Worm (Caenorhabditis elegans) whole organism, late embryonic: ENCODE measurements around the gene F08D12.3.

Source experiments
- C38D4.7 ChIP-seq: fragments of 200-800 bp; sonication (Bioruptor generic); optimal IDR thresholded peaks from 2 replicates; lab custom pipeline; 2018; ENCODE audit warnings: mild to moderate bottlenecking, missing genetic modification characterization, moderate library complexity, missing compliant biosample characterization
- F13H6.1 ChIP-seq: sonication (generic microtip); optimal IDR thresholded peaks from 2 replicates; lab custom pipeline; 2016; ENCODE audit warnings: missing genetic modification characterization, missing compliant biosample characterization
- ama-1 ChIP-seq: fragments of 150-350 bp; optimal IDR thresholded peaks from 2 replicates; lab custom pipeline; 2014
- ceh-18 ChIP-seq: sonication (generic microtip); optimal IDR thresholded peaks from 2 replicates; lab custom pipeline; 2016; ENCODE audit warnings: missing genetic modification characterization, missing compliant biosample characterization
- ceh-19 ChIP-seq: fragments of 200-800 bp; sonication (Bioruptor generic); optimal IDR thresholded peaks from 2 replicates; lab custom pipeline; 2018; ENCODE audit warnings: mild to moderate bottlenecking, missing genetic modification characterization, missing compliant biosample characterization
- ceh-2 ChIP-seq: sonication (generic microtip); optimal IDR thresholded peaks from 2 replicates; lab custom pipeline; 2016; ENCODE audit warnings: missing genotype, missing genetic modification characterization, missing compliant biosample characterization
- ceh-22 ChIP-seq: sonication (generic microtip); optimal IDR thresholded peaks from 2 replicates; lab custom pipeline; 2017; ENCODE audit warnings: missing biosample characterization, missing genetic modification characterization
- ceh-30 ChIP-seq: fragments of 150-350 bp; optimal IDR thresholded peaks from 2 replicates; lab custom pipeline; 2014; ENCODE audit warnings: missing biosample characterization, missing genetic modification characterization
- ceh-34 ChIP-seq: sonication (generic microtip); optimal IDR thresholded peaks from 2 replicates; lab custom pipeline; 2016; ENCODE audit warnings: mild to moderate bottlenecking, missing genetic modification characterization, missing compliant biosample characterization
- ceh-45 ChIP-seq: fragments of 200-800 bp; sonication (Bioruptor generic); IDR thresholded peaks from 2 replicates; pipeline ENCODE4 v1.3.6; 2022; ENCODE audit warnings: missing genetic modification reagents, missing genetic modification characterization, missing compliant biosample characterization
- ceh-9 ChIP-seq: sonication (generic microtip); optimal IDR thresholded peaks from 2 replicates; lab custom pipeline; 2016; ENCODE audit warnings: mild to moderate bottlenecking, missing genetic modification characterization, inconsistent platforms, missing compliant biosample characterization
- dmd-4 ChIP-seq: sonication (generic microtip); optimal IDR thresholded peaks from 2 replicates; lab custom pipeline; 2016; ENCODE audit warnings: borderline replicate concordance, missing genetic modification characterization, missing compliant biosample characterization
- dve-1 ChIP-seq: sonication (generic microtip); optimal IDR thresholded peaks from 2 replicates; lab custom pipeline; 2017; ENCODE audit warnings: antibody characterized with exemption, mild to moderate bottlenecking, missing genetic modification characterization, missing compliant biosample characterization
- elt-2 ChIP-seq: sonication (generic microtip); optimal IDR thresholded peaks from 2 replicates; lab custom pipeline; 2016; ENCODE audit warnings: missing genetic modification reagents, missing genetic modification characterization, missing compliant biosample characterization
- fax-1 ChIP-seq: sonication (generic microtip); optimal IDR thresholded peaks from 2 replicates; lab custom pipeline; 2016; ENCODE audit warnings: missing genotype, missing genetic modification characterization, missing compliant biosample characterization
- fkh-6 ChIP-seq: sonication (generic microtip); optimal IDR thresholded peaks from 2 replicates; lab custom pipeline; 2016; ENCODE audit warnings: missing genetic modification characterization, missing compliant biosample characterization
- hlh-15 ChIP-seq: sonication (generic microtip); optimal IDR thresholded peaks from 2 replicates; lab custom pipeline; 2016; ENCODE audit warnings: missing genetic modification characterization, missing compliant biosample characterization
- hlh-30 ChIP-seq: sonication (generic microtip); optimal IDR thresholded peaks from 2 replicates; lab custom pipeline; 2017; ENCODE audit warnings: antibody characterized with exemption, missing genetic modification characterization, missing compliant biosample characterization; ENCODE audit not compliant: insufficient read depth
- lim-6 ChIP-seq: sonication (generic microtip); optimal IDR thresholded peaks from 2 replicates; lab custom pipeline; 2016; ENCODE audit warnings: missing genetic modification characterization, missing compliant biosample characterization
- madf-2 ChIP-seq: sonication (generic microtip); optimal IDR thresholded peaks from 2 replicates; lab custom pipeline; 2017; ENCODE audit warnings: missing genetic modification characterization, missing compliant biosample characterization
- mec-3 ChIP-seq: sonication (generic microtip); optimal IDR thresholded peaks from 2 replicates; lab custom pipeline; 2016; ENCODE audit warnings: borderline replicate concordance, missing genetic modification characterization, missing compliant biosample characterization
- nfya-1 ChIP-seq: sonication (generic microtip); optimal IDR thresholded peaks from 2 replicates; lab custom pipeline; 2017; ENCODE audit warnings: missing genetic modification characterization, mild to moderate bottlenecking, missing compliant biosample characterization, antibody characterized with exemption, moderate library complexity
- nhr-232 ChIP-seq: sonication (generic microtip); optimal IDR thresholded peaks from 2 replicates; lab custom pipeline; 2016; ENCODE audit warnings: missing genetic modification characterization, missing compliant biosample characterization
- npax-4 ChIP-seq: sonication (generic microtip); optimal IDR thresholded peaks from 2 replicates; lab custom pipeline; 2016; ENCODE audit warnings: missing genetic modification characterization, missing compliant biosample characterization
- pat-9 ChIP-seq: fragments of 200-800 bp; sonication (Bioruptor generic); optimal IDR thresholded peaks from 2 replicates; lab custom pipeline; 2018; ENCODE audit warnings: mild to moderate bottlenecking, missing genetic modification characterization, moderate library complexity, missing compliant biosample characterization
- pqm-1 ChIP-seq: sonication (generic microtip); optimal IDR thresholded peaks from 2 replicates; lab custom pipeline; 2016; ENCODE audit warnings: missing genetic modification characterization, missing compliant biosample characterization
- sox-4 ChIP-seq: sonication (generic microtip); optimal IDR thresholded peaks from 2 replicates; lab custom pipeline; 2017; ENCODE audit warnings: mild to moderate bottlenecking, missing genetic modification characterization, inconsistent platforms, missing compliant biosample characterization
- tbx-2 ChIP-seq: sonication (generic microtip); optimal IDR thresholded peaks from 2 replicates; lab custom pipeline; 2016; ENCODE audit warnings: missing genetic modification characterization, missing compliant biosample characterization
- tbx-7 ChIP-seq: sonication (generic microtip); optimal IDR thresholded peaks from 2 replicates; lab custom pipeline; 2016; ENCODE audit warnings: missing genotype, missing genetic modification characterization, missing compliant biosample characterization
- unc-55 ChIP-seq: sonication (generic microtip); optimal IDR thresholded peaks from 2 replicates; lab custom pipeline; 2017; ENCODE audit warnings: missing biosample characterization, missing genetic modification reagents, missing genetic modification characterization
- unc-86 ChIP-seq: sonication (generic microtip); optimal IDR thresholded peaks from 2 replicates; lab custom pipeline; 2016; ENCODE audit warnings: missing genetic modification characterization, missing compliant biosample characterization
- zip-5 ChIP-seq: sonication (generic microtip); optimal IDR thresholded peaks from 2 replicates; lab custom pipeline; 2016; ENCODE audit warnings: missing genetic modification characterization, missing compliant biosample characterization

Gene F08D12.3

DNA sequence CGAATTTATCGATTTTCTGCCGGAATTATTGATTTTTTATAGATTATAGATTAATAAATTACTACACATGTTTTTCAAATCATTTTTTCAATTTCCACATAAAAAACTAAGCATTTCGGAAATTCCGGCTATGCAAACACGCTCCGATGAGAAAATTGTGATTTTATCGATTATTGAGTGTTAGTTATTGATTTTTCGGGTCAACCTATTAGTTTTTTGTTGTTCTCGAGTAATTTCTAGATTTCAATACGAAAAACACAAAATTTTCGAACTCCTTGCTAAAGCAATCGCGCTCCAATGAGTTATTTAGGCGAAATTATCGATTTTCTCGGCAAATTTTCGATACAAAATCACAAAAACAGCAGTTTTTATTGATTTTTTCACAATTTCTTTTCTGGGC lies 16.1 kb downstream of the F08D12.3 start:
- TF ChIP-seq pat-9 (no peak), tbx-2 (tag; lab: Kevin White, UChicago) (no peak), fax-1 (tag; lab: Kevin White, UChicago) (no peak), dmd-4 (tag; lab: Kevin White, UChicago) (no peak), npax-4 (tag; lab: Kevin White, UChicago) (no peak), fkh-6 (tag; lab: Kevin White, UChicago) (no peak), nfya-1 (tag; lab: Kevin White, UChicago) (no peak), ceh-45 (GFP tag; lab: Robert Waterston, UW) (no peak), ceh-2 (tag; lab: Kevin White, UChicago) (no peak), elt-2 (tag; lab: Kevin White, UChicago) (no peak), tbx-7 (tag; lab: Kevin White, UChicago) (no peak), ama-1 (lab: Kevin White, UChicago) (no peak), lim-6 (tag; lab: Kevin White, UChicago) (no peak), ceh-9 (tag; lab: Kevin White, UChicago) (no peak), hlh-15 (tag; lab: Kevin White, UChicago) (no peak)

DNA sequence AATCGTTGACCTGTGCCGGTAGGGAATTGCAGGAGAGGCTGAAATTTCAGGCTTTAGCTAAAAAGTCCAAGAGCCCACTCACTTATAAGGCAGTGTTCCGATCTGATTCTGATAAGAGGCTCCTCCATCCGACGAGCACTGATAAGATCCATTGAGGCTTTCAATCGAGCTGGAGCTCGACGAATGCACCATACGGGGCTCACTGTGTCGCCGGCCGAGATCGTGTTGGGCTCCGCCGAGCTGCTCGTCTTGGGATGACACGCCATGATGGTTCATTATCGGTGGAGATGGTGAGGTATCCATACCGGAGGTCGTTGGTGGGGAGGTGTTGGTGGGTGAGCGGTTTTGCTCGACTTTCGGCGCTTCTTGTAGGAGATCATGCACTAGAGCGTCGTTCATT lies 17.1 kb downstream of the F08D12.3 start:
- TF ChIP-seq zip-5 (tag; lab: Kevin White, UChicago) (no peak), unc-86 (tag; lab: Kevin White, UChicago) (no peak), ceh-30 (tag; lab: Kevin White, UChicago) (no peak)

ce11 chrII:2797951-2798350 lies 18.6 kb downstream of the F08D12.3 start:
- no peak for TF ChIP-seq pat-9
- TF ChIP-seq C38D4.7 (GFP tag; lab: Kevin White, UChicago): no peak
- TF ChIP-seq ceh-18: no peak
- TF ChIP-seq, all 69 proteins: peak for 0

DNA sequence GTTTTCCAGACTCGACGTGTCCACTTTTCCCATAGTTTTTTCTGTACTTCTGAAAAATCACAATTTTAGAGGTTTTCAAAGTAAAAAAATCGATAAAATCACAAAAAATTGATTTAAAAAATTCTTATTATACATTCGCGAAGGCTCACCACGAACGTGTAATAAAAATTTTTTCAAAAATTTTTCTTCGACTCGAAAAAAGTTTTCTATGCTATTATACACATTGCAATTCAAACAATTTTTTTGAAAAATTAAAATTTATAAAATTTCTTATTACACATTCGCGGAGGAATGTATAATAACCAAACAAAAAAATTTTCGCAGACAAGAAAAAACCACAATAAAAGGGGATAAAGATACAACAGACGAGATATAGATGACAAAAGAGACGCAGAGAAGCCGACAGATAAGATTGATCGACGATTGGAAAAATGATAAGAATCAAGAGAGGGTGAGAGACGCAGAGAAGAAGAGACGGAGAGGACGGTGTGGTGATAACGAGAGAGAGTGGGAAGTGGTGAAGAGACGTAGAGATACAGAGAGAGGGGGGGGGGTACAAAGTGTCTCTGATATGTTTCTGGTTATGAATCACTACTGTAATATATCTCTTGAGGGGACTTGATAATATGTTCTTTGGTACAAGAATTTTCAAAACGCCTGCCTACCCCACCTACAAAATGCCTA lies 21.3 kb downstream of the F08D12.3 start, which contains the start of gene nhr-119:
Gene nhr-119 (minus strand): TSS at position 51 of the 684 bp plus-strand sequence.
- TF ChIP-seq ceh-19 (GFP tag; lab: Kevin White, UChicago) (no peak), tbx-2 (tag; lab: Kevin White, UChicago) (no peak), ceh-9 (tag; lab: Kevin White, UChicago) (no peak), sox-4 (no peak), unc-55 (GFP tag; lab: Kevin White, UChicago) (peak; percentile 97), ceh-45 (GFP tag; lab: Robert Waterston, UW) (no peak), mec-3 (no peak), dve-1 (tag; lab: Kevin White, UChicago) (peak; percentile 38), elt-2 (tag; lab: Kevin White, UChicago) (peak; percentile 84), ama-1 (lab: Kevin White, UChicago) (no peak), npax-4 (tag; lab: Kevin White, UChicago) (no peak), madf-2 (tag; lab: Kevin White, UChicago) (no peak), ceh-18 (peak; percentile 47), ceh-22 (tag; lab: Kevin White, UChicago) (no peak), pqm-1 (tag; lab: Kevin White, UChicago) (peak; percentile 17)

- no peak for TF ChIP-seq ceh-9 (tag; lab: Kevin White, UChicago)
- no peak for TF ChIP-seq ceh-2 (tag; lab: Kevin White, UChicago)
- no peak for TF ChIP-seq nhr-232 (tag; lab: Kevin White, UChicago)
- no peak for TF ChIP-seq hlh-30 (tag; lab: Kevin White, UChicago)
- TF ChIP-seq ceh-18: no peak
- no peak for TF ChIP-seq pat-9
- TF ChIP-seq F13H6.1 (tag; lab: Kevin White, UChicago): no peak
- no peak for TF ChIP-seq ceh-34
Observed at ce11 chrII:2801764-2802163, 22.4 kb downstream of the F08D12.3 start.
